Worm (Caenorhabditis elegans) whole organism, L2 larva: ENCODE data around the gene pqn-2.

Source experiments
- C34F6.9 ChIP-seq: fragments of 150-350 bp; optimal IDR thresholded peaks from 2 replicates; lab custom pipeline; 2014; ENCODE audit warnings: missing biosample characterization, missing genetic modification characterization
- F13H6.1 ChIP-seq: sonication (generic microtip); optimal IDR thresholded peaks from 2 replicates; lab custom pipeline; 2016; ENCODE audit warnings: missing genetic modification characterization, missing compliant biosample characterization
- Y55F3AM.14 ChIP-seq: fragments of 200-800 bp; sonication (Bioruptor generic); optimal IDR thresholded peaks from 2 replicates; lab custom pipeline; 2018; ENCODE audit warnings: mild to moderate bottlenecking, missing genetic modification characterization, missing compliant biosample characterization
- ZK546.5 ChIP-seq: sonication (generic microtip); optimal IDR thresholded peaks from 2 replicates; lab custom pipeline; 2017; ENCODE audit warnings: missing biosample characterization, missing genetic modification characterization
- alr-1 ChIP-seq: fragments of 150-350 bp; optimal IDR thresholded peaks from 2 replicates; lab custom pipeline; 2014; ENCODE audit warnings: missing biosample characterization, missing genetic modification characterization
- aly-2 ChIP-seq: fragments of 150-350 bp; optimal IDR thresholded peaks from 2 replicates; lab custom pipeline; 2014; ENCODE audit warnings: missing biosample characterization, missing genetic modification characterization
- ama-1 ChIP-seq: fragments of 150-350 bp; optimal IDR thresholded peaks from 2 replicates; lab custom pipeline; 2018; ENCODE audit warnings: inconsistent platforms
- blmp-1 ChIP-seq: sonication (generic microtip); optimal IDR thresholded peaks from 2 replicates; lab custom pipeline; 2017; ENCODE audit warnings: missing genetic modification characterization, mild to moderate bottlenecking, missing compliant biosample characterization, antibody characterized with exemption, moderate library complexity; ENCODE audit not compliant: insufficient read depth
- ceh-82 ChIP-seq: fragments of 150-350 bp; optimal IDR thresholded peaks from 2 replicates; lab custom pipeline; 2014; ENCODE audit warnings: missing biosample characterization, missing genetic modification characterization
- crh-2 ChIP-seq: sonication (generic microtip); optimal IDR thresholded peaks from 2 replicates; lab custom pipeline; 2017; ENCODE audit warnings: missing biosample characterization, missing genetic modification characterization
- dmd-4 ChIP-seq: sonication (generic microtip); optimal IDR thresholded peaks from 2 replicates; lab custom pipeline; 2017; ENCODE audit warnings: missing biosample characterization, missing genetic modification characterization
- egl-27 ChIP-seq: sonication (generic microtip); optimal IDR thresholded peaks from 3 replicates; lab custom pipeline; 2017; ENCODE audit warnings: missing biosample characterization, missing genetic modification reagents, missing genetic modification characterization
- elt-3 ChIP-seq: sonication (generic microtip); optimal IDR thresholded peaks from 2 replicates; lab custom pipeline; 2017; ENCODE audit warnings: missing biosample characterization, missing genetic modification characterization
- fos-1 ChIP-seq: fragments of 150-350 bp; optimal IDR thresholded peaks from 2 replicates; lab custom pipeline; 2014; ENCODE audit warnings: missing biosample characterization, missing genetic modification characterization
- gmeb-1 ChIP-seq: fragments of 150-350 bp; optimal IDR thresholded peaks from 2 replicates; lab custom pipeline; 2014; ENCODE audit warnings: missing biosample characterization, missing genetic modification characterization
- lin-11 ChIP-seq: fragments of 150-350 bp; sonication (generic microtip); optimal IDR thresholded peaks from 2 replicates; lab custom pipeline; 2014; ENCODE audit warnings: missing biosample characterization, missing genetic modification characterization, inconsistent platforms, mixed read lengths
- lin-13 ChIP-seq: fragments of 150-350 bp; optimal IDR thresholded peaks from 2 replicates; lab custom pipeline; 2014; ENCODE audit warnings: missing biosample characterization, missing genetic modification reagents, missing genetic modification characterization
- lin-39 ChIP-seq: fragments of 150-350 bp; optimal IDR thresholded peaks from 2 replicates; lab custom pipeline; 2014; ENCODE audit warnings: missing biosample characterization, missing genetic modification reagents, missing genetic modification characterization
- lsy-2 ChIP-seq, 2 experiments: fragments of 150-350 bp in 1 of 2; sonication (generic microtip) in 1 of 2; optimal IDR thresholded peaks; 2 replicates each; lab custom pipeline; 2014 to 2017; ENCODE audit warnings: missing biosample characterization in 2 of 2, missing genetic modification characterization in 2 of 2
- mdl-1 ChIP-seq, 2 experiments: fragments of 150-350 bp in 1 of 2; sonication (generic microtip) in 1 of 2; optimal IDR thresholded peaks; 2 replicates each; lab custom pipeline; 2017; ENCODE audit warnings: missing biosample characterization in 2 of 2, missing genetic modification characterization in 2 of 2
- nhr-10 ChIP-seq: sonication (generic microtip); optimal IDR thresholded peaks from 2 replicates; lab custom pipeline; 2017; ENCODE audit warnings: missing biosample characterization, missing genetic modification characterization
- nhr-12 ChIP-seq: fragments of 150-350 bp; optimal IDR thresholded peaks from 2 replicates; lab custom pipeline; 2014; ENCODE audit warnings: missing biosample characterization, missing genetic modification characterization
- nhr-129 ChIP-seq: fragments of 150-350 bp; optimal IDR thresholded peaks from 2 replicates; lab custom pipeline; 2014; ENCODE audit warnings: missing biosample characterization, missing genetic modification characterization
- nhr-21 ChIP-seq: fragments of 150-350 bp; optimal IDR thresholded peaks from 2 replicates; lab custom pipeline; 2014; ENCODE audit warnings: missing biosample characterization, missing genetic modification characterization
- nhr-23 ChIP-seq: fragments of 150-350 bp; optimal IDR thresholded peaks from 2 replicates; lab custom pipeline; 2014; ENCODE audit warnings: missing biosample characterization, missing genetic modification reagents, missing genetic modification characterization
- nhr-237 ChIP-seq: fragments of 150-350 bp; optimal IDR thresholded peaks from 2 replicates; lab custom pipeline; 2014; ENCODE audit warnings: missing biosample characterization, missing genetic modification characterization
- nhr-25 ChIP-seq: fragments of 150-350 bp; sonication (generic microtip); optimal IDR thresholded peaks from 3 replicates; lab custom pipeline; 2014; ENCODE audit warnings: missing biosample characterization, missing genetic modification characterization
- nhr-77 ChIP-seq: fragments of 150-350 bp; optimal IDR thresholded peaks from 2 replicates; lab custom pipeline; 2014; ENCODE audit warnings: missing biosample characterization, missing genetic modification characterization
- peb-1 ChIP-seq: fragments of 150-350 bp; optimal IDR thresholded peaks from 2 replicates; lab custom pipeline; 2014; ENCODE audit warnings: missing biosample characterization, missing genetic modification characterization
- sem-4 ChIP-seq: fragments of 150-350 bp; optimal IDR thresholded peaks from 2 replicates; lab custom pipeline; 2014; ENCODE audit warnings: missing biosample characterization, missing genetic modification reagents, missing genetic modification characterization
- skn-1 ChIP-seq: sonication (generic microtip); optimal IDR thresholded peaks from 2 replicates; lab custom pipeline; 2017; ENCODE audit warnings: missing biosample characterization, missing genetic modification characterization
- sma-3 ChIP-seq: sonication (generic microtip); optimal IDR thresholded peaks from 2 replicates; lab custom pipeline; 2016; ENCODE audit warnings: missing genetic modification reagents, missing genetic modification characterization, missing compliant biosample characterization
- sma-9 ChIP-seq, 2 experiments: fragments of 150-350 bp in 1 of 2; sonication (generic microtip) in 1 of 2; optimal IDR thresholded peaks; 2 replicates each; lab custom pipeline; 2014 to 2016; ENCODE audit warnings: missing genetic modification characterization in 2 of 2, mild to moderate bottlenecking in 1 of 2, missing biosample characterization in 1 of 2, missing compliant biosample characterization in 1 of 2, missing genetic modification reagents in 1 of 2, moderate library complexity in 1 of 2
- snpc-4 ChIP-seq: fragments of 150-350 bp; optimal IDR thresholded peaks from 2 replicates; lab custom pipeline; 2014; ENCODE audit warnings: missing biosample characterization, missing genetic modification characterization
- unc-39 ChIP-seq: fragments of 150-350 bp; optimal IDR thresholded peaks from 2 replicates; lab custom pipeline; 2014; ENCODE audit warnings: missing biosample characterization, missing genetic modification characterization
- unc-55 ChIP-seq: fragments of 150-350 bp; sonication (generic microtip); optimal IDR thresholded peaks from 3 replicates; lab custom pipeline; 2014; ENCODE audit warnings: missing biosample characterization, missing genetic modification reagents, missing genetic modification characterization
- zag-1 ChIP-seq: fragments of 150-350 bp; optimal IDR thresholded peaks from 2 replicates; lab custom pipeline; 2014; ENCODE audit warnings: missing biosample characterization, missing genetic modification characterization
- ztf-11 ChIP-seq: sonication (generic microtip); optimal IDR thresholded peaks from 2 replicates; lab custom pipeline; 2017; ENCODE audit warnings: missing biosample characterization, missing genetic modification characterization
- ztf-4 ChIP-seq: fragments of 150-350 bp; optimal IDR thresholded peaks from 2 replicates; lab custom pipeline; 2014; ENCODE audit warnings: missing biosample characterization, missing genetic modification characterization

Gene pqn-2

ce11 chrV:10358238-10358637 lies 24.0 kb upstream of the pqn-2 start, which contains the start of gene ttll-15:
TSS of gene ttll-15 (plus strand) at chrV:10358538.
- TF ChIP-seq snpc-4 (no peak), zag-1 (tag; lab: Kevin White, UChicago) (no peak), peb-1 (tag; lab: Kevin White, UChicago) (no peak), skn-1 (tag; lab: Kevin White, UChicago) (no peak), gmeb-1 (no peak), nhr-77 (no peak), ama-1 (no peak), unc-55 (GFP tag; lab: Kevin White, UChicago) (no peak)

ce11 chrV:10360186-10360585 lies 22.1 kb upstream of the pqn-2 start:
- TF ChIP-seq ama-1 (no peak), elt-3 (no peak), alr-1 (tag; lab: Kevin White, UChicago) (no peak), unc-39 (tag; lab: Kevin White, UChicago) (no peak), dmd-4 (no peak), egl-27 (no peak), ztf-4 (tag; lab: Kevin White, UChicago) (no peak), aly-2 (no peak), nhr-21 (tag; lab: Kevin White, UChicago) (no peak), nhr-23 (tag; lab: Kevin White, UChicago) (no peak), unc-55 (GFP tag; lab: Kevin White, UChicago) (no peak), lin-39 (tag; lab: Kevin White, UChicago) (no peak), ZK546.5 (tag; lab: Kevin White, UChicago) (no peak), zag-1 (tag; lab: Kevin White, UChicago) (no peak), sem-4 (tag; lab: Kevin White, UChicago) (no peak), sma-9 (GFP tag; optimal IDR thresholded peaks at IDR 0.05; lab: Kevin White, UChicago) (no peak), sma-9 (tag; optimal IDR thresholded peaks at IDR 0.05; lab: Kevin White, UChicago) (no peak)
- TF ChIP-seq, all 48 proteins: peak for 0

ce11 chrV:10361830-10362397 lies 20.3 kb upstream of the pqn-2 start, which contains the start of gene cash-1:
TSS of gene cash-1 (plus strand) at chrV:10362261.
- TF ChIP-seq blmp-1 (peak; percentile 7), egl-27 (no peak), crh-2 (tag; lab: Kevin White, UChicago) (peak; percentile 75), sma-3 (peak; percentile 57), ama-1 (no peak), sma-9 (GFP tag; optimal IDR thresholded peaks at IDR 0.05; lab: Kevin White, UChicago) (peak; percentile 58), sma-9 (tag; optimal IDR thresholded peaks at IDR 0.05; lab: Kevin White, UChicago) (no peak), skn-1 (tag; lab: Kevin White, UChicago) (no peak), nhr-129 (tag; lab: Kevin White, UChicago) (peak; percentile 71), lin-11 (tag; lab: Kevin White, UChicago) (peak; percentile 7), snpc-4 (peak; percentile 45), mdl-1 (tag; optimal IDR thresholded peaks at IDR 0.05; lab: Kevin White, UChicago) (peak in 1 of 2 experiments; percentile 45), F13H6.1 (peak; percentile 24), sem-4 (tag; lab: Kevin White, UChicago) (peak; percentile 48), fos-1 (tag; lab: Kevin White, UChicago) (peak; percentile 59), nhr-237 (tag; lab: Kevin White, UChicago) (no peak), C34F6.9 (tag; lab: Kevin White, UChicago) (peak; percentile 66), gmeb-1 (peak; percentile 78), nhr-21 (tag; lab: Kevin White, UChicago) (peak; percentile 6), nhr-77 (no peak), unc-39 (tag; lab: Kevin White, UChicago) (no peak), ztf-11 (tag; lab: Kevin White, UChicago) (no peak), nhr-25 (tag; lab: Kevin White, UChicago) (peak; percentile 46), lsy-2 (tag; optimal IDR thresholded peaks at IDR 0.05; lab: Kevin White, UChicago) (peak in 1 of 2 experiments; percentile 74), ztf-4 (tag; lab: Kevin White, UChicago) (no peak), unc-55 (GFP tag; lab: Kevin White, UChicago) (no peak), lin-13 (peak; percentile 72)

ce11 chrV:10363834-10364233 lies 18.4 kb upstream of the pqn-2 start:
- TF ChIP-seq ceh-82: no peak
- TF ChIP-seq ZK546.5 (tag; lab: Kevin White, UChicago): no peak
- TF ChIP-seq nhr-10 (tag; lab: Kevin White, UChicago): no peak
- no peak for TF ChIP-seq nhr-77
- TF ChIP-seq crh-2 (tag; lab: Kevin White, UChicago): no peak
- no peak for TF ChIP-seq nhr-21 (tag; lab: Kevin White, UChicago)
- no peak for TF ChIP-seq Y55F3AM.14 (GFP tag; lab: Kevin White, UChicago)
- no peak for TF ChIP-seq mdl-1 (tag; optimal IDR thresholded peaks at IDR 0.05; lab: Kevin White, UChicago)
- no peak for TF ChIP-seq sem-4 (tag; lab: Kevin White, UChicago)
- TF ChIP-seq ztf-4 (tag; lab: Kevin White, UChicago): no peak
- no peak for TF ChIP-seq nhr-25 (tag; lab: Kevin White, UChicago)
- TF ChIP-seq nhr-12 (tag; lab: Kevin White, UChicago): no peak
- no peak for TF ChIP-seq lin-13
- TF ChIP-seq nhr-129 (tag; lab: Kevin White, UChicago): no peak
